Worm (Caenorhabditis elegans): ENCODE results near the gene C50H2.4.

The C50H2.4 gene

ce11 chrV:9907205-9907604 lies 9.6 kb upstream of the C50H2.4 start:
- no peak for TF ChIP-seq nhr-90 (tag; optimal IDR thresholded peaks at IDR 0.05)
- TF ChIP-seq mcd-1 (GFP tag; IDR thresholded peaks at IDR 0.05): no peak
- TF ChIP-seq let-526 (GFP tag; IDR thresholded peaks at IDR 0.05): no peak
- TF ChIP-seq fkh-3 (tag; optimal IDR thresholded peaks at IDR 0.05): no peak
- no peak for TF ChIP-seq F10E7.11 (tag; optimal IDR thresholded peaks at IDR 0.05)
- TF ChIP-seq ceh-79 (tag; optimal IDR thresholded peaks at IDR 0.05): no peak
- TF ChIP-seq B0261.1 (tag; optimal IDR thresholded peaks at IDR 0.05): no peak
- no peak for TF ChIP-seq aptf-2 (GFP tag; conservative IDR thresholded peaks at IDR 0.05)
- TF ChIP-seq lsy-27 (tag; optimal IDR thresholded peaks at IDR 0.05; ENCODE audit: borderline replicate concordance, insufficient read depth): no peak
- TF ChIP-seq rcor-1 (GFP tag; IDR thresholded peaks at IDR 0.05): no peak
- TF ChIP-seq him-1 (tag; optimal IDR thresholded peaks at IDR 0.05): no peak
- TF ChIP-seq mes-4 (tag; optimal IDR thresholded peaks at IDR 0.05): no peak
- no peak for TF ChIP-seq dpff-1 (tag; optimal IDR thresholded peaks at IDR 0.05)
- TF ChIP-seq Y53G8AR.9 (GFP tag; conservative IDR thresholded peaks at IDR 0.05): no peak
- TF ChIP-seq hrde-1 (tag; optimal IDR thresholded peaks at IDR 0.05; ENCODE audit: borderline replicate concordance): no peak
- no peak for TF ChIP-seq efl-1 (GFP tag; optimal IDR thresholded peaks at IDR 0.05)

ce11 chrV:9909624-9910023 lies 7.1 kb upstream of the C50H2.4 start:
- no peak for TF ChIP-seq madf-10 (tag; optimal IDR thresholded peaks at IDR 0.05)
- no peak for TF ChIP-seq ceh-91 (GFP tag; IDR thresholded peaks at IDR 0.05)
- no peak for TF ChIP-seq B0035.1 (tag; optimal IDR thresholded peaks at IDR 0.05)
- no peak for TF ChIP-seq attf-5 (GFP tag; optimal IDR thresholded peaks at IDR 0.05)
- no peak for TF ChIP-seq C17E4.6 (GFP tag; IDR thresholded peaks at IDR 0.05)
- no peak for TF ChIP-seq ceh-58 (GFP tag; IDR thresholded peaks at IDR 0.05)
- no peak for TF ChIP-seq snpc-4 (GFP tag; optimal IDR thresholded peaks at IDR 0.05)
- no peak for TF ChIP-seq snpc-4 (tag; optimal IDR thresholded peaks at IDR 0.05)
- TF ChIP-seq atf-7 (tag; optimal IDR thresholded peaks at IDR 0.05): no peak
- TF ChIP-seq somi-1 (GFP tag; optimal IDR thresholded peaks at IDR 0.05): no peak
- TF ChIP-seq lin-40 (tag; optimal IDR thresholded peaks at IDR 0.05): no peak
- TF ChIP-seq F39B2.1 (GFP tag; IDR thresholded peaks at IDR 0.05): no peak
- no peak for TF ChIP-seq sdz-38 (tag; optimal IDR thresholded peaks at IDR 0.05)
- TF ChIP-seq nfya-1 (tag; optimal IDR thresholded peaks at IDR 0.05; ENCODE audit: borderline replicate concordance, insufficient read depth): no peak

DNA sequence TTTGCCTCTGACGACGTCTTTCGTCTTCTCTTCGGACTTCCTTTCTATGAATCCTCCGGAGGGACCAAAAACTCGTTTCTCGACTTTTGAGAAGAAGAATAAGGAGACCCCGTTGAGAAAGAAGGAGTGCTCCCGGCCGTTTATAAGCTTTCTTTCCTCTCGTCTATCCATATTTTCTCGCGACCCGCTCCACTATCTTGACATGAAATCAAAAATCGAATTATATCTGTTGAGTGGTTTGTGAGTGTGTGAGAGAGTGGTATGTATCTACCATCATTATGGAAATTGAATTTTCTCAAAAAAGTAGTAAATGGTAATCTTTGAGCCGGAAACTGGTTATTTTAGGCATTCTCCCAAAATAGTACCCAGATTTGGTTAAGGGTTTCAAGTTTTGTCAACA lies 5.6 kb upstream of the C50H2.4 start:
- TF ChIP-seq let-526 (GFP tag; IDR thresholded peaks at IDR 0.05) (no peak), nhr-179 (tag; optimal IDR thresholded peaks at IDR 0.05) (no peak), hlh-26 (GFP tag; conservative IDR thresholded peaks at IDR 0.05) (no peak), B0336.3 (GFP tag; IDR thresholded peaks at IDR 0.05) (no peak), chd-7 (tag; optimal IDR thresholded peaks at IDR 0.05) (no peak), hmg-20 (GFP tag; IDR thresholded peaks at IDR 0.05) (no peak), D2030.7 (GFP tag; IDR thresholded peaks at IDR 0.05) (no peak), mxl-1 (tag; optimal IDR thresholded peaks at IDR 0.05) (no peak), ZK185.1 (tag; optimal IDR thresholded peaks at IDR 0.05; ENCODE audit: poor library complexity, severe bottlenecking) (no peak), madf-8 (GFP tag; conservative IDR thresholded peaks at IDR 0.05) (no peak), ztf-3 (GFP tag; optimal IDR thresholded peaks at IDR 0.05) (no peak), Y67H2A.10 (GFP tag; conservative IDR thresholded peaks at IDR 0.05) (no peak), let-607 (tag; optimal IDR thresholded peaks at IDR 0.05) (no peak), lin-40 (tag; optimal IDR thresholded peaks at IDR 0.05) (no peak), mcd-1 (GFP tag; IDR thresholded peaks at IDR 0.05) (no peak), nfya-2 (GFP tag; IDR thresholded peaks at IDR 0.05) (no peak), ztf-26 (tag; optimal IDR thresholded peaks at IDR 0.05) (no peak), ztf-6 (GFP tag; IDR thresholded peaks at IDR 0.05) (no peak), lin-26 (GFP tag; IDR thresholded peaks at IDR 0.05) (no peak)

Measured in whole organism, young adult.